Fruit fly (Drosophila melanogaster): ENCODE measurements around the gene CG3744.

Gene CG3744

dm6 chr3R:24829887-24830351 is 46.5 kb downstream of the CG3744 start, which contains the start of the genes Kaz and CG43273 (continued):
- TF ChIP-seq CG12659 (GFP tag; optimal IDR thresholded peaks at IDR 0.05) (peak; percentile 68), NfI (GFP tag; optimal IDR thresholded peaks at IDR 0.05) (peak; percentile 74), Stat92E (GFP tag; optimal IDR thresholded peaks at IDR 0.05) (no peak), fu2 (GFP tag; optimal IDR thresholded peaks at IDR 0.05) (no peak), CG4617 (GFP tag; optimal IDR thresholded peaks at IDR 0.05; ENCODE audit: borderline replicate concordance) (peak; percentile 57), prd (optimal IDR thresholded peaks at IDR 0.05) (no peak), prd (GFP tag; IDR thresholded peaks at IDR 0.05) (peak; percentile 64; the same call in 2 of the 3 replicates), CG30403 (GFP tag; optimal IDR thresholded peaks at IDR 0.05) (peak; percentile 77), Taf1 (GFP tag; IDR thresholded peaks at IDR 0.05) (no peak), fd96Cb (tag; optimal IDR thresholded peaks at IDR 0.05) (peak; percentile 34), crol (GFP tag; IDR thresholded peaks at IDR 0.05) (no peak), CG18011 (GFP tag; optimal IDR thresholded peaks at IDR 0.05) (peak; percentile 57), trh (GFP tag; optimal IDR thresholded peaks at IDR 0.05) (no peak)

DNA sequence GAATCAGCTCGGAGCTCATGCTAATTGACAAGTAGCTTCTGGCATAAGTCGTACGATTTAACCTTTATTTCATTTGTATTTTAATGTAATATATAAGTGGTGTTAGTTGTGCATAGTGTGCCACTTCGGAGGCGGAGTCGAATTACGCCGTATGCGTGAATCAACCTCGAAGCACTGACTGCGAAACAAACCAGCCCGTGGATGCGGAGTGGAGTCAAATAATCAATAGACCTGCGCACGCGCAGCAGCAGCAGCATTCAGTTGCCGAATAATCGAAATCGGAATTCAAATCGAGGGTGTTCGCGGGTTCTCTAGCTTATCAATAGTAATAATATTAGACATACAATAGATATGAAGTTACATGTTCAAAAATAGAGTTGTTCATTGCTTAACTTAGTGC is 48.2 kb downstream of the CG3744 start, which contains the start of gene RabX4:
Gene RabX4, minus strand, starts transcription at position 176 of the 400 bp plus-strand sequence.
- TF ChIP-seq nerfin-1 (tag; optimal IDR thresholded peaks at IDR 0.05) (peak; percentile 30), row (GFP tag; IDR thresholded peaks at IDR 0.05) (no peak), Ets65A (GFP tag) (no peak), ewg (GFP tag; optimal IDR thresholded peaks at IDR 0.05) (peak; percentile 99), D19A (tag; optimal IDR thresholded peaks at IDR 0.05) (no peak), CG4854 (GFP tag; optimal IDR thresholded peaks at IDR 0.05) (no peak), mirr (GFP tag; optimal IDR thresholded peaks at IDR 0.05) (no peak), sens (GFP tag) (peak; percentile 70), knrl (GFP tag; IDR thresholded peaks at IDR 0.05; ENCODE audit: partially characterized antibody) (no peak), CG3726 (GFP tag; IDR thresholded peaks at IDR 0.05) (no peak), E2f1 (GFP tag; IDR thresholded peaks at IDR 0.05) (no peak), Antp (GFP tag; optimal IDR thresholded peaks at IDR 0.05) (no peak), bigmax (GFP tag; optimal IDR thresholded peaks at IDR 0.05) (no peak), MESR4 (GFP tag; optimal IDR thresholded peaks at IDR 0.05) (peak; percentile 1), CG11695 (GFP tag; IDR thresholded peaks at IDR 0.05) (peak; percentile 6; the same call in 1 of the 3 replicates), bbx (GFP tag; IDR thresholded peaks at IDR 0.05; ENCODE audit: partially characterized antibody) (no peak), Med (GFP tag) (peak; percentile 53), CG15514 (GFP tag; optimal IDR thresholded peaks at IDR 0.05) (peak; percentile 13), kah (GFP tag; optimal IDR thresholded peaks at IDR 0.05) (no peak), Dref (GFP tag; IDR thresholded peaks at IDR 0.05) (peak; percentile 48), twi (tag; optimal IDR thresholded peaks at IDR 0.05) (no peak), CG10543 (GFP tag; optimal IDR thresholded peaks at IDR 0.05) (no peak), lov (optimal IDR thresholded peaks at IDR 0.05) (no peak), lov (GFP tag; IDR thresholded peaks at IDR 0.05) (no peak), E2f2 (GFP tag; IDR thresholded peaks at IDR 0.05) (peak; percentile 59), pzg (GFP tag; optimal IDR thresholded peaks at IDR 0.05) (peak; percentile 22), Lim3 (GFP tag; IDR thresholded peaks at IDR 0.05) (no peak), dimm (GFP tag; IDR thresholded peaks at IDR 0.05) (no peak), Dp (GFP tag; optimal IDR thresholded peaks at IDR 0.05) (peak; percentile 48), insv (GFP tag; optimal IDR thresholded peaks at IDR 0.05) (no peak), mld (GFP tag; IDR thresholded peaks at IDR 0.05; ENCODE audit: partially characterized antibody) (no peak), YL-1 (GFP tag; optimal IDR thresholded peaks at IDR 0.05) (peak; percentile 42), onecut (GFP tag; IDR thresholded peaks at IDR 0.05) (peak; percentile 100)

Data from whole organism, embryonic.